Worm (Caenorhabditis elegans) whole organism, mixed stage, embryonic: Measurements from ENCODE around the gene ceh-22.

Experiments used
- ceh-83 ChIP-seq: fragments of 200-800 bp; sonication (Bioruptor generic); optimal IDR thresholded peaks from 2 replicates; lab custom pipeline; 2018; ENCODE audit warnings: mild to moderate bottlenecking, missing genetic modification characterization, missing compliant biosample characterization
- hlh-1 ChIP-seq: fragments of 150-350 bp; optimal IDR thresholded peaks from 2 replicates; lab custom pipeline; 2014; ENCODE audit warnings: missing biosample characterization, missing genetic modification reagents, missing genetic modification characterization
- lsy-2 ChIP-seq: fragments of 150-350 bp; optimal IDR thresholded peaks from 2 replicates; lab custom pipeline; 2014; ENCODE audit warnings: missing biosample characterization, missing genetic modification characterization
- mep-1 ChIP-seq: fragments of 150-350 bp; optimal IDR thresholded peaks from 2 replicates; lab custom pipeline; 2017; ENCODE audit warnings: missing biosample characterization, missing genetic modification reagents, missing genetic modification characterization, inconsistent platforms
- mls-2 ChIP-seq: sonication (generic microtip); optimal IDR thresholded peaks from 2 replicates; lab custom pipeline; 2016; ENCODE audit warnings: mild to moderate bottlenecking, missing genetic modification characterization, moderate library complexity, missing compliant biosample characterization
- nhr-12 ChIP-seq: fragments of 150-350 bp; optimal IDR thresholded peaks from 2 replicates; lab custom pipeline; 2014; ENCODE audit warnings: missing biosample characterization, missing genetic modification characterization
- nhr-76 ChIP-seq: sonication (generic microtip); optimal IDR thresholded peaks from 2 replicates; lab custom pipeline; 2017; ENCODE audit warnings: missing biosample characterization, missing genetic modification characterization
- pha-4 ChIP-seq: fragments of 150-350 bp; optimal IDR thresholded peaks from 2 replicates; lab custom pipeline; 2018; ENCODE audit warnings: missing biosample characterization, missing genetic modification reagents, missing genetic modification characterization
- snpc-4 ChIP-seq: fragments of 150-350 bp; optimal IDR thresholded peaks from 2 replicates; lab custom pipeline; 2014; ENCODE audit warnings: missing biosample characterization, missing genetic modification characterization
- sptf-1 ChIP-seq: sonication (generic microtip); optimal IDR thresholded peaks from 2 replicates; lab custom pipeline; 2017; ENCODE audit warnings: mild to moderate bottlenecking, missing genetic modification characterization, moderate library complexity, missing compliant biosample characterization
- unc-120 ChIP-seq: sonication (generic microtip); optimal IDR thresholded peaks from 2 replicates; lab custom pipeline; 2017; ENCODE audit warnings: missing genetic modification characterization, missing compliant biosample characterization; ENCODE audit not compliant: poor library complexity, severe bottlenecking
- unc-62 ChIP-seq: fragments of 150-350 bp; optimal IDR thresholded peaks from 2 replicates; lab custom pipeline; 2014; ENCODE audit warnings: missing biosample characterization, missing genetic modification reagents, missing genetic modification characterization
- ztf-11 ChIP-seq: fragments of 150-350 bp; optimal IDR thresholded peaks from 2 replicates; lab custom pipeline; 2014; ENCODE audit warnings: missing biosample characterization, missing genetic modification characterization

DNA sequence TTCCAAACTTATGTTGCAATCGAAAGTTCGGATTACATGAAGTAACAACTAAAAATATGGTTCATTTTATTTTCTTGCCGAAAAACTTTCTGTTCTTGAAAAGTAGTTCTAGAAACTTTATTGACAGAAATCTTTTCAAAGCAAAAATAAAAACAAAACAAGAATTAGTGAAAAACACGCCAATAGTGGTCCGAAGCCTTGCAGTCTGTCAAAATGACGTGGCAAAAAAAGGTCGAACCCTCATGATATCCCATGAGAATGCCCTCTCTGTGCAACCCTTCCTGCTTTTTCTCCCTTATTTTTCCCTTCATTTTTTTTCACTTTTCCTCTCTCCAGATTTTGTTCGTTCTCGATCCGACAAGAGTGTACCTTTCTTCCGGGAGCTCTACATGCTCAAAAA lies 27.4 kb downstream of the ceh-22 start:
- TF ChIP-seq ceh-83 (GFP tag; lab: Kevin White, UChicago) (no peak), ztf-11 (no peak), sptf-1 (tag; lab: Kevin White, UChicago) (no peak), pha-4 (tag; lab: Kevin White, UChicago) (no peak), hlh-1 (tag; lab: Kevin White, UChicago) (no peak), unc-62 (GFP tag; lab: Kevin White, UChicago) (no peak), lsy-2 (tag; lab: Kevin White, UChicago) (no peak), nhr-76 (tag; lab: Kevin White, UChicago) (no peak), nhr-12 (tag; lab: Kevin White, UChicago) (no peak), snpc-4 (no peak), mls-2 (tag; lab: Kevin White, UChicago) (no peak), mep-1 (no peak), unc-120 (tag; lab: Kevin White, UChicago) (no peak)
